Worm (Caenorhabditis elegans): ENCODE measurements around the gene C33B4.5.

ce11 chrII:11424032-11424431, 40.9 kb downstream of the C33B4.5 start:
- TF ChIP-seq tbx-2 (tag; optimal IDR thresholded peaks at IDR 0.05) (no peak), nhr-11 (tag; optimal IDR thresholded peaks at IDR 0.05) (no peak), ZK546.5 (tag; optimal IDR thresholded peaks at IDR 0.05) (no peak), egl-27 (tag; optimal IDR thresholded peaks at IDR 0.05) (no peak), nhr-28 (tag; optimal IDR thresholded peaks at IDR 0.05) (no peak), nhr-77 (tag; optimal IDR thresholded peaks at IDR 0.05) (no peak), unc-62 (GFP tag; optimal IDR thresholded peaks at IDR 0.05) (no peak), ama-1 (optimal IDR thresholded peaks at IDR 0.05) (no peak), nhr-25 (tag; optimal IDR thresholded peaks at IDR 0.05) (no peak), zag-1 (tag; optimal IDR thresholded peaks at IDR 0.05) (no peak), ceh-82 (tag; optimal IDR thresholded peaks at IDR 0.05) (no peak), nfya-1 (tag; optimal IDR thresholded peaks at IDR 0.05; ENCODE audit: insufficient read depth) (no peak)
